Fruit fly (Drosophila melanogaster): ENCODE measurements around the gene Tg.

dm6 chr2L:8029160-8029852 lies 18.1 kb downstream of the Tg start, which contains the start of gene baf:
- TF ChIP-seq Sin3A (optimal IDR thresholded peaks at IDR 0.05) = no peak
- no peak for TF ChIP-seq psq (optimal IDR thresholded peaks at IDR 0.05)
- TF ChIP-seq insv (optimal IDR thresholded peaks at IDR 0.05) = no peak
- TF ChIP-seq ttk (optimal IDR thresholded peaks at IDR 0.05) = no peak
- TF ChIP-seq h (optimal IDR thresholded peaks at IDR 0.05) = no peak

Data from Kc167 (cell line).